Worm (Caenorhabditis elegans) whole organism, young adult: ENCODE data around the gene tatn-1.

Source experiments
- B0019.2 ChIP-seq: fragments of 200-800 bp; sonication (Bioruptor generic); conservative IDR thresholded peaks from 2 replicates; pipeline ENCODE4 v1.3.6; 2022; ENCODE audit warnings: missing genetic modification reagents, missing genetic modification characterization, missing compliant biosample characterization
- B0261.1 ChIP-seq: sonication (generic microtip); optimal IDR thresholded peaks from 2 replicates; lab custom pipeline; 2016; ENCODE audit warnings: mild to moderate bottlenecking, missing genetic modification characterization, moderate library complexity, missing compliant biosample characterization
- B0336.3 ChIP-seq: fragments of 200-800 bp; sonication (Bioruptor generic); IDR thresholded peaks from 2 replicates; pipeline ENCODE4 v1.3.6; 2022; ENCODE audit warnings: missing genetic modification characterization, missing compliant biosample characterization
- F22D6.2 ChIP-seq: sonication (generic microtip); optimal IDR thresholded peaks from 2 replicates; lab custom pipeline; 2016; ENCODE audit warnings: mild to moderate bottlenecking, missing genetic modification characterization, missing compliant biosample characterization
- F23B12.7 ChIP-seq: sonication (generic microtip); optimal IDR thresholded peaks from 2 replicates; lab custom pipeline; 2017; ENCODE audit warnings: missing genetic modification characterization, mild to moderate bottlenecking, missing compliant biosample characterization, antibody characterized with exemption, moderate library complexity; ENCODE audit not compliant: insufficient read depth
- F37B4.10 ChIP-seq: fragments of 200-800 bp; sonication (Bioruptor generic); IDR thresholded peaks from 2 replicates; pipeline ENCODE4 v1.3.6; 2022; ENCODE audit warnings: missing genetic modification characterization, missing compliant biosample characterization
- F57A8.1 ChIP-seq: fragments of 200-800 bp; sonication (Bioruptor generic); optimal IDR thresholded peaks from 2 replicates; lab custom pipeline; 2018; ENCODE audit warnings: mild to moderate bottlenecking, missing genetic modification characterization, moderate library complexity, missing compliant biosample characterization
- K11D2.4 ChIP-seq: fragments of 200-800 bp; sonication (Bioruptor generic); IDR thresholded peaks from 2 replicates; pipeline ENCODE4 v1.3.6; 2022; ENCODE audit warnings: missing genetic modification reagents, missing genetic modification characterization, missing compliant biosample characterization
- T26A5.8 ChIP-seq: sonication (generic microtip); optimal IDR thresholded peaks from 2 replicates; lab custom pipeline; 2016; ENCODE audit warnings: missing genetic modification characterization, missing compliant biosample characterization
- Y53F4B.3 ChIP-seq: fragments of 200-800 bp; sonication (Bioruptor generic); IDR thresholded peaks from 2 replicates; pipeline ENCODE4 v1.3.6; 2022; ENCODE audit warnings: missing genetic modification reagents, missing genetic modification characterization, missing compliant biosample characterization
- Y79H2A.3 ChIP-seq: fragments of 200-800 bp; sonication (Bioruptor generic); conservative IDR thresholded peaks from 2 replicates; pipeline ENCODE4 v1.3.6; 2022; ENCODE audit warnings: missing genetic modification reagents, missing genetic modification characterization, missing compliant biosample characterization
- ZK185.1 ChIP-seq: sonication (generic microtip); optimal IDR thresholded peaks from 2 replicates; lab custom pipeline; 2016; ENCODE audit warnings: mild to moderate bottlenecking, missing genetic modification characterization, missing compliant biosample characterization; ENCODE audit not compliant: poor library complexity, severe bottlenecking
- akir-1 ChIP-seq: fragments of 200-800 bp; sonication (Bioruptor generic); optimal IDR thresholded peaks from 2 replicates; lab custom pipeline; 2018; ENCODE audit warnings: mild to moderate bottlenecking, missing genetic modification characterization, moderate library complexity, missing compliant biosample characterization
- aptf-2 ChIP-seq: fragments of 200-800 bp; sonication (Bioruptor generic); conservative IDR thresholded peaks from 2 replicates; pipeline ENCODE4 v1.3.6; 2022; ENCODE audit warnings: missing genetic modification reagents, missing genetic modification characterization, missing compliant biosample characterization
- athp-1 ChIP-seq: sonication (generic microtip); optimal IDR thresholded peaks from 2 replicates; lab custom pipeline; 2017; ENCODE audit warnings: mild to moderate bottlenecking, missing genetic modification characterization, missing compliant biosample characterization
- attf-3 ChIP-seq: fragments of 200-800 bp; sonication (Bioruptor generic); conservative IDR thresholded peaks from 2 replicates; pipeline ENCODE4 v1.3.6; 2022; ENCODE audit warnings: missing genetic modification reagents, missing genetic modification characterization, missing compliant biosample characterization
- ccch-3 ChIP-seq: fragments of 200-800 bp; sonication (Bioruptor generic); optimal IDR thresholded peaks from 2 replicates; lab custom pipeline; 2018; ENCODE audit warnings: mild to moderate bottlenecking, missing genetic modification characterization, missing compliant biosample characterization
- cebp-1 ChIP-seq, 2 experiments: fragments of 200-800 bp in 1 of 2; sonication (Bioruptor generic) in 1 of 2; sonication (generic microtip) in 1 of 2; IDR thresholded peaks in 1 of 2; optimal IDR thresholded peaks in 1 of 2; 2 replicates each; pipeline versions ENCODE4 v1.3.6 to Lab custom; 2017 to 2022; ENCODE audit warnings: missing compliant biosample characterization in 2 of 2, missing genetic modification characterization in 2 of 2, mild to moderate bottlenecking in 1 of 2, missing genetic modification reagents in 1 of 2, moderate library complexity in 1 of 2
- ceh-100 ChIP-seq: fragments of 200-800 bp; sonication (Bioruptor generic); IDR thresholded peaks from 2 replicates; pipeline ENCODE4 v1.3.6; 2022; ENCODE audit warnings: missing genetic modification reagents, missing genetic modification characterization, missing compliant biosample characterization
- ceh-27 ChIP-seq: fragments of 200-800 bp; sonication (Bioruptor generic); optimal IDR thresholded peaks from 2 replicates; lab custom pipeline; 2018; ENCODE audit warnings: mild to moderate bottlenecking, missing genetic modification characterization, moderate library complexity, missing compliant biosample characterization
- ceh-40 ChIP-seq: fragments of 200-800 bp; sonication (Bioruptor generic); IDR thresholded peaks from 2 replicates; pipeline ENCODE4 v1.3.6; 2022; ENCODE audit warnings: missing genetic modification characterization, missing compliant biosample characterization
- dpl-1 ChIP-seq: fragments of 150-350 bp; optimal IDR thresholded peaks from 2 replicates; lab custom pipeline; 2014; ENCODE audit warnings: missing biosample characterization, missing genetic modification reagents, missing genetic modification characterization
- efl-1 ChIP-seq: fragments of 150-350 bp; optimal IDR thresholded peaks from 2 replicates; lab custom pipeline; 2014; ENCODE audit warnings: missing biosample characterization, missing genetic modification reagents, missing genetic modification characterization
- egrh-3 ChIP-seq: fragments of 200-800 bp; sonication (Bioruptor generic); IDR thresholded peaks from 2 replicates; pipeline ENCODE4 v1.3.6; 2022; ENCODE audit warnings: missing genetic modification reagents, missing genetic modification characterization, missing compliant biosample characterization
- ekl-4 ChIP-seq: fragments of 200-800 bp; sonication (Bioruptor generic); IDR thresholded peaks from 2 replicates; pipeline ENCODE4 v1.3.6; 2022; ENCODE audit warnings: missing genetic modification reagents, missing genetic modification characterization, missing compliant biosample characterization
- fkh-3 ChIP-seq: sonication (generic microtip); optimal IDR thresholded peaks from 2 replicates; lab custom pipeline; 2016; ENCODE audit warnings: mild to moderate bottlenecking, missing genetic modification characterization, missing compliant biosample characterization
- gei-17 ChIP-seq: fragments of 200-800 bp; sonication (Bioruptor generic); optimal IDR thresholded peaks from 2 replicates; lab custom pipeline; 2018; ENCODE audit warnings: mild to moderate bottlenecking, missing genetic modification characterization, missing compliant biosample characterization
- hmg-20 ChIP-seq: fragments of 200-800 bp; sonication (Bioruptor generic); IDR thresholded peaks from 2 replicates; pipeline ENCODE4 v1.3.6; 2022; ENCODE audit warnings: missing genetic modification reagents, missing genetic modification characterization, missing compliant biosample characterization
- hsf-1 ChIP-seq: fragments of 200-800 bp; sonication (Bioruptor generic); IDR thresholded peaks from 2 replicates; pipeline ENCODE4 v1.3.6; 2022; ENCODE audit warnings: missing genetic modification reagents, missing genetic modification characterization, missing compliant biosample characterization
- lag-1 ChIP-seq: fragments of 200-800 bp; sonication (Bioruptor generic); IDR thresholded peaks from 2 replicates; pipeline ENCODE4 v1.3.6; 2022; ENCODE audit warnings: missing genetic modification reagents, missing genetic modification characterization, missing compliant biosample characterization
- lin-26 ChIP-seq: fragments of 200-800 bp; sonication (Bioruptor generic); IDR thresholded peaks from 2 replicates; pipeline ENCODE4 v1.3.6; 2022; ENCODE audit warnings: missing genetic modification reagents, missing genetic modification characterization, missing compliant biosample characterization
- madf-3 ChIP-seq: fragments of 200-800 bp; sonication (Bioruptor generic); IDR thresholded peaks from 2 replicates; pipeline ENCODE4 v1.3.6; 2022; ENCODE audit warnings: missing genetic modification reagents, missing genetic modification characterization, missing compliant biosample characterization
- mel-28 ChIP-seq: sonication (generic microtip); optimal IDR thresholded peaks from 2 replicates; lab custom pipeline; 2016; ENCODE audit warnings: borderline replicate concordance, mild to moderate bottlenecking, missing genetic modification characterization, missing compliant biosample characterization
- mes-4 ChIP-seq: sonication (generic microtip); optimal IDR thresholded peaks from 2 replicates; lab custom pipeline; 2016; ENCODE audit warnings: missing genotype, missing genetic modification characterization, missing compliant biosample characterization
- mxl-1 ChIP-seq: sonication (generic microtip); optimal IDR thresholded peaks from 2 replicates; lab custom pipeline; 2016; ENCODE audit warnings: missing genetic modification characterization, missing compliant biosample characterization
- nfya-2 ChIP-seq: fragments of 200-800 bp; sonication (Bioruptor generic); IDR thresholded peaks from 2 replicates; pipeline ENCODE4 v1.3.6; 2022; ENCODE audit warnings: missing genetic modification reagents, missing genetic modification characterization, missing compliant biosample characterization
- nfyb-1 ChIP-seq: fragments of 200-800 bp; sonication (Bioruptor generic); IDR thresholded peaks from 2 replicates; pipeline ENCODE4 v1.3.6; 2022; ENCODE audit warnings: missing genetic modification reagents, missing genetic modification characterization, missing compliant biosample characterization
- nhr-179 ChIP-seq: sonication (generic microtip); optimal IDR thresholded peaks from 2 replicates; lab custom pipeline; 2016; ENCODE audit warnings: mild to moderate bottlenecking, missing genetic modification characterization, missing compliant biosample characterization
- nhr-90 ChIP-seq: sonication (generic microtip); optimal IDR thresholded peaks from 2 replicates; lab custom pipeline; 2016; ENCODE audit warnings: missing genotype, mild to moderate bottlenecking, missing genetic modification characterization, missing compliant biosample characterization
- rcor-1 ChIP-seq: fragments of 200-800 bp; sonication (Bioruptor generic); IDR thresholded peaks from 2 replicates; pipeline ENCODE4 v1.3.6; 2022; ENCODE audit warnings: missing genetic modification reagents, missing genetic modification characterization, missing compliant biosample characterization
- snpc-1.1 ChIP-seq: sonication (generic microtip); optimal IDR thresholded peaks from 2 replicates; lab custom pipeline; 2017; ENCODE audit warnings: missing genetic modification characterization, mild to moderate bottlenecking, missing compliant biosample characterization, antibody characterized with exemption, moderate library complexity, missing genotype, missing genetic modification reagents; ENCODE audit not compliant: insufficient read depth
- snpc-1.3 ChIP-seq: sonication (generic microtip); optimal IDR thresholded peaks from 2 replicates; lab custom pipeline; 2017; ENCODE audit warnings: missing genetic modification characterization, mild to moderate bottlenecking, missing compliant biosample characterization, antibody characterized with exemption, moderate library complexity, missing genotype, missing genetic modification reagents; ENCODE audit not compliant: insufficient read depth
- snpc-3.4 ChIP-seq: sonication (generic microtip); optimal IDR thresholded peaks from 2 replicates; lab custom pipeline; 2017; ENCODE audit warnings: missing genetic modification characterization, mild to moderate bottlenecking, missing compliant biosample characterization, antibody characterized with exemption, moderate library complexity, missing genotype, missing genetic modification reagents
- somi-1 ChIP-seq: fragments of 200-800 bp; sonication (Bioruptor generic); optimal IDR thresholded peaks from 2 replicates; lab custom pipeline; 2018; ENCODE audit warnings: mild to moderate bottlenecking, missing genetic modification characterization, missing compliant biosample characterization
- sptf-2 ChIP-seq: fragments of 200-800 bp; sonication (Bioruptor generic); optimal IDR thresholded peaks from 2 replicates; lab custom pipeline; 2018; ENCODE audit warnings: mild to moderate bottlenecking, missing genetic modification characterization, missing compliant biosample characterization
- tbp1 ChIP-seq: fragments of 200-800 bp; sonication (Bioruptor generic); optimal IDR thresholded peaks from 2 replicates; lab custom pipeline; 2018; ENCODE audit warnings: mild to moderate bottlenecking, missing genetic modification characterization, missing compliant biosample characterization
- tlf-1 ChIP-seq: fragments of 200-800 bp; sonication (Bioruptor generic); optimal IDR thresholded peaks from 2 replicates; lab custom pipeline; 2018; ENCODE audit warnings: mild to moderate bottlenecking, missing genetic modification characterization, missing compliant biosample characterization
- xnd-1 ChIP-seq: sonication (generic microtip); optimal IDR thresholded peaks from 2 replicates; lab custom pipeline; 2016; ENCODE audit warnings: missing genotype, missing genetic modification reagents, missing genetic modification characterization, missing compliant biosample characterization

Gene tatn-1

DNA sequence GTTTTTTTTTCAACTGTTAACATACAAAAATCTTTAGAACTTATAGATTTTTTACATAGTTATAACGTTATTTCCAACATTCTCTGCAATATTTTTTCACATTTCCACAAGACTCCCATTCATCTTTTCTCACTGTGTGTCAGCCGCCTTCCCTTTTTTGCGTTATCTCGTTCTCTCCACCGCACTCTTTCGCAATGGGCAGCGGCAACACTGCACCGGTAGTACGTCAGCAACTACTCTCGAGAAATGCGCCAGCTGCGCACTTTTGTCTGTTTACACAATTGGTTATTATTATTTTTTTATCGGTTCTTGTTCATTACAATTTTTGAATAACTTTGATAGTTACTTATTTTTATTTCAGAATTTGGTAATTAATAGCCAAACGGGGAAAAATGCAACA is 43.9 kb upstream of the tatn-1 start, which contains the start of gene C05G5.2 (continued):
- TF ChIP-seq mel-28 (tag; lab: Kevin White, UChicago) = no peak
- no peak for TF ChIP-seq snpc-1.3 (tag; lab: Kevin White, UChicago)
- TF ChIP-seq akir-1 = no peak
- TF ChIP-seq K11D2.4 (GFP tag; lab: Robert Waterston, UW) = peak; percentile 86
- no peak for TF ChIP-seq nfya-2 (GFP tag; lab: Robert Waterston, UW)
- 0 out of 2 replicates have a peak, but pooled peaks have one; percentile 38 for TF ChIP-seq rcor-1 (GFP tag; lab: Robert Waterston, UW)
- peak; percentile 4 for TF ChIP-seq F57A8.1
- no peak for TF ChIP-seq somi-1 (GFP tag; lab: Kevin White, UChicago)
- TF ChIP-seq F22D6.2 (tag; lab: Kevin White, UChicago) = peak; percentile 15
- peak; percentile 1 for TF ChIP-seq efl-1 (GFP tag; lab: Kevin White, UChicago)
- no peak for TF ChIP-seq ceh-40 (GFP tag; lab: Robert Waterston, UW)
- no peak; the same call in 1 of the 2 replicates for TF ChIP-seq nfyb-1 (GFP tag; lab: Robert Waterston, UW)
- peak; percentile 73 for TF ChIP-seq ZK185.1
- no peak for TF ChIP-seq F37B4.10 (GFP tag; lab: Robert Waterston, UW)
- peak; percentile 8 for TF ChIP-seq dpl-1
- no peak for TF ChIP-seq xnd-1
- TF ChIP-seq athp-1 (tag; lab: Kevin White, UChicago) = no peak
- no peak for TF ChIP-seq hsf-1 (GFP tag; lab: Robert Waterston, UW)
- no peak for TF ChIP-seq Y79H2A.3 (GFP tag; lab: Robert Waterston, UW)
- peak; percentile 57 for TF ChIP-seq egrh-3 (GFP tag; lab: Robert Waterston, UW)
- no peak for TF ChIP-seq ccch-3 (GFP tag; lab: Kevin White, UChicago)
- no peak for TF ChIP-seq lin-26 (GFP tag; lab: Robert Waterston, UW)
- peak; percentile 26 for TF ChIP-seq tlf-1
- TF ChIP-seq snpc-1.1 = no peak
- peak; percentile 62 for TF ChIP-seq tbp1 (GFP tag; lab: Kevin White, UChicago)
- no peak for TF ChIP-seq ceh-100 (GFP tag; lab: Robert Waterston, UW)
- TF ChIP-seq Y53F4B.3 (GFP tag; lab: Robert Waterston, UW) = no peak
- TF ChIP-seq ceh-27 (GFP tag; lab: Kevin White, UChicago) = peak; percentile 92
- no peak for TF ChIP-seq fkh-3 (tag; lab: Kevin White, UChicago)
- no peak for TF ChIP-seq T26A5.8 (tag; lab: Kevin White, UChicago)
- TF ChIP-seq mxl-1 (tag; lab: Kevin White, UChicago) = no peak
- no peak for TF ChIP-seq nhr-179 (tag; lab: Kevin White, UChicago)
- TF ChIP-seq cebp-1 (GFP tag; IDR thresholded peaks at IDR 0.05; lab: Robert Waterston, UW) = peak; percentile 99
- peak; percentile 100 for TF ChIP-seq cebp-1 (tag; optimal IDR thresholded peaks at IDR 0.05; lab: Kevin White, UChicago)
- TF ChIP-seq lag-1 (GFP tag; lab: Robert Waterston, UW) = no peak
- no peak; the same call in 1 of the 2 replicates for TF ChIP-seq B0336.3 (GFP tag; lab: Robert Waterston, UW)
- no peak for TF ChIP-seq mes-4 (tag; lab: Kevin White, UChicago)
- TF ChIP-seq nhr-90 = peak; percentile 50
- TF ChIP-seq B0261.1 (tag; lab: Kevin White, UChicago) = no peak
- TF ChIP-seq gei-17 (GFP tag; lab: Kevin White, UChicago) = peak; percentile 41
- TF ChIP-seq ekl-4 = no peak
- no peak for TF ChIP-seq attf-3 (GFP tag; lab: Robert Waterston, UW)
- no peak for TF ChIP-seq sptf-2 (GFP tag; lab: Kevin White, UChicago)
- TF ChIP-seq madf-3 (GFP tag; lab: Robert Waterston, UW) = no peak
- TF ChIP-seq aptf-2 (GFP tag; lab: Robert Waterston, UW) = no peak
- 0 out of 2 replicates have a peak, but pooled peaks have one; percentile 30 for TF ChIP-seq hmg-20
- TF ChIP-seq F23B12.7 (tag; lab: Kevin White, UChicago) = peak; percentile 61
- no peak for TF ChIP-seq snpc-3.4 (tag; lab: Kevin White, UChicago)
- no peak for TF ChIP-seq B0019.2 (GFP tag; lab: Robert Waterston, UW)
